Worm (Caenorhabditis elegans) whole organism, L2 larva: ENCODE measurements around the gene F47B8.2.

Experiments used
- C34F6.9 ChIP-seq: fragments of 150-350 bp; optimal IDR thresholded peaks from 2 replicates; lab custom pipeline; 2014; ENCODE audit warnings: missing biosample characterization, missing genetic modification characterization
- Y55F3AM.14 ChIP-seq: fragments of 200-800 bp; sonication (Bioruptor generic); optimal IDR thresholded peaks from 2 replicates; lab custom pipeline; 2018; ENCODE audit warnings: mild to moderate bottlenecking, missing genetic modification characterization, missing compliant biosample characterization
- ZK546.5 ChIP-seq: sonication (generic microtip); optimal IDR thresholded peaks from 2 replicates; lab custom pipeline; 2017; ENCODE audit warnings: missing biosample characterization, missing genetic modification characterization
- alr-1 ChIP-seq: fragments of 150-350 bp; optimal IDR thresholded peaks from 2 replicates; lab custom pipeline; 2014; ENCODE audit warnings: missing biosample characterization, missing genetic modification characterization
- aly-2 ChIP-seq: fragments of 150-350 bp; optimal IDR thresholded peaks from 2 replicates; lab custom pipeline; 2014; ENCODE audit warnings: missing biosample characterization, missing genetic modification characterization
- ama-1 ChIP-seq: fragments of 150-350 bp; optimal IDR thresholded peaks from 2 replicates; lab custom pipeline; 2018; ENCODE audit warnings: inconsistent platforms
- blmp-1 ChIP-seq: sonication (generic microtip); optimal IDR thresholded peaks from 2 replicates; lab custom pipeline; 2017; ENCODE audit warnings: missing genetic modification characterization, mild to moderate bottlenecking, missing compliant biosample characterization, antibody characterized with exemption, moderate library complexity; ENCODE audit not compliant: insufficient read depth
- ceh-16 ChIP-seq: fragments of 150-350 bp; optimal IDR thresholded peaks from 2 replicates; lab custom pipeline; 2014; ENCODE audit warnings: missing biosample characterization, missing genetic modification characterization
- ceh-82 ChIP-seq: fragments of 150-350 bp; optimal IDR thresholded peaks from 2 replicates; lab custom pipeline; 2014; ENCODE audit warnings: missing biosample characterization, missing genetic modification characterization
- egl-27 ChIP-seq: sonication (generic microtip); optimal IDR thresholded peaks from 3 replicates; lab custom pipeline; 2017; ENCODE audit warnings: missing biosample characterization, missing genetic modification reagents, missing genetic modification characterization
- elt-3 ChIP-seq: sonication (generic microtip); optimal IDR thresholded peaks from 2 replicates; lab custom pipeline; 2017; ENCODE audit warnings: missing biosample characterization, missing genetic modification characterization
- fos-1 ChIP-seq: fragments of 150-350 bp; optimal IDR thresholded peaks from 2 replicates; lab custom pipeline; 2014; ENCODE audit warnings: missing biosample characterization, missing genetic modification characterization
- gmeb-1 ChIP-seq: fragments of 150-350 bp; optimal IDR thresholded peaks from 2 replicates; lab custom pipeline; 2014; ENCODE audit warnings: missing biosample characterization, missing genetic modification characterization
- lin-13 ChIP-seq: fragments of 150-350 bp; optimal IDR thresholded peaks from 2 replicates; lab custom pipeline; 2014; ENCODE audit warnings: missing biosample characterization, missing genetic modification reagents, missing genetic modification characterization
- lin-39 ChIP-seq: fragments of 150-350 bp; optimal IDR thresholded peaks from 2 replicates; lab custom pipeline; 2014; ENCODE audit warnings: missing biosample characterization, missing genetic modification reagents, missing genetic modification characterization
- mab-5 ChIP-seq: fragments of 150-350 bp; optimal IDR thresholded peaks from 2 replicates; lab custom pipeline; 2014; ENCODE audit warnings: missing biosample characterization, missing genetic modification characterization
- mdl-1 ChIP-seq, 2 experiments: fragments of 150-350 bp in 1 of 2; sonication (generic microtip) in 1 of 2; optimal IDR thresholded peaks; 2 replicates each; lab custom pipeline; 2017; ENCODE audit warnings: missing biosample characterization in 2 of 2, missing genetic modification characterization in 2 of 2
- nhr-11 ChIP-seq: fragments of 150-350 bp; optimal IDR thresholded peaks from 2 replicates; lab custom pipeline; 2014; ENCODE audit warnings: missing biosample characterization, missing genetic modification characterization
- nhr-129 ChIP-seq: fragments of 150-350 bp; optimal IDR thresholded peaks from 2 replicates; lab custom pipeline; 2014; ENCODE audit warnings: missing biosample characterization, missing genetic modification characterization
- nhr-21 ChIP-seq: fragments of 150-350 bp; optimal IDR thresholded peaks from 2 replicates; lab custom pipeline; 2014; ENCODE audit warnings: missing biosample characterization, missing genetic modification characterization
- nhr-23 ChIP-seq: fragments of 150-350 bp; optimal IDR thresholded peaks from 2 replicates; lab custom pipeline; 2014; ENCODE audit warnings: missing biosample characterization, missing genetic modification reagents, missing genetic modification characterization
- nhr-237 ChIP-seq: fragments of 150-350 bp; optimal IDR thresholded peaks from 2 replicates; lab custom pipeline; 2014; ENCODE audit warnings: missing biosample characterization, missing genetic modification characterization
- nhr-25 ChIP-seq: fragments of 150-350 bp; sonication (generic microtip); optimal IDR thresholded peaks from 3 replicates; lab custom pipeline; 2014; ENCODE audit warnings: missing biosample characterization, missing genetic modification characterization
- nhr-77 ChIP-seq: fragments of 150-350 bp; optimal IDR thresholded peaks from 2 replicates; lab custom pipeline; 2014; ENCODE audit warnings: missing biosample characterization, missing genetic modification characterization
- peb-1 ChIP-seq: fragments of 150-350 bp; optimal IDR thresholded peaks from 2 replicates; lab custom pipeline; 2014; ENCODE audit warnings: missing biosample characterization, missing genetic modification characterization
- skn-1 ChIP-seq: sonication (generic microtip); optimal IDR thresholded peaks from 2 replicates; lab custom pipeline; 2017; ENCODE audit warnings: missing biosample characterization, missing genetic modification characterization
- sma-3 ChIP-seq: sonication (generic microtip); optimal IDR thresholded peaks from 2 replicates; lab custom pipeline; 2016; ENCODE audit warnings: missing genetic modification reagents, missing genetic modification characterization, missing compliant biosample characterization
- snpc-4 ChIP-seq: fragments of 150-350 bp; optimal IDR thresholded peaks from 2 replicates; lab custom pipeline; 2014; ENCODE audit warnings: missing biosample characterization, missing genetic modification characterization
- unc-39 ChIP-seq: fragments of 150-350 bp; optimal IDR thresholded peaks from 2 replicates; lab custom pipeline; 2014; ENCODE audit warnings: missing biosample characterization, missing genetic modification characterization
- unc-55 ChIP-seq: fragments of 150-350 bp; sonication (generic microtip); optimal IDR thresholded peaks from 3 replicates; lab custom pipeline; 2014; ENCODE audit warnings: missing biosample characterization, missing genetic modification reagents, missing genetic modification characterization
- unc-62 ChIP-seq: fragments of 150-350 bp; optimal IDR thresholded peaks from 2 replicates; lab custom pipeline; 2014; ENCODE audit warnings: missing biosample characterization, missing genetic modification reagents, missing genetic modification characterization
- ztf-1 ChIP-seq: fragments of 200-800 bp; sonication (Bioruptor generic); conservative IDR thresholded peaks from 2 replicates; pipeline ENCODE4 v1.3.6; 2022; ENCODE audit warnings: missing genetic modification characterization, missing compliant biosample characterization
- ztf-11 ChIP-seq: sonication (generic microtip); optimal IDR thresholded peaks from 2 replicates; lab custom pipeline; 2017; ENCODE audit warnings: missing biosample characterization, missing genetic modification characterization
- ztf-4 ChIP-seq: fragments of 150-350 bp; optimal IDR thresholded peaks from 2 replicates; lab custom pipeline; 2014; ENCODE audit warnings: missing biosample characterization, missing genetic modification characterization

Gene F47B8.2

ce11 chrV:14293667-14294194, 22.7 kb downstream of the F47B8.2 start, which contains the start of gene F14D7.2:
Gene F14D7.2 (minus strand): TSS chrV:14293717.
- TF ChIP-seq skn-1 (tag; lab: Kevin White, UChicago) (no peak), ztf-1 (no peak), gmeb-1 (tag; lab: Kevin White, UChicago) (no peak)

DNA sequence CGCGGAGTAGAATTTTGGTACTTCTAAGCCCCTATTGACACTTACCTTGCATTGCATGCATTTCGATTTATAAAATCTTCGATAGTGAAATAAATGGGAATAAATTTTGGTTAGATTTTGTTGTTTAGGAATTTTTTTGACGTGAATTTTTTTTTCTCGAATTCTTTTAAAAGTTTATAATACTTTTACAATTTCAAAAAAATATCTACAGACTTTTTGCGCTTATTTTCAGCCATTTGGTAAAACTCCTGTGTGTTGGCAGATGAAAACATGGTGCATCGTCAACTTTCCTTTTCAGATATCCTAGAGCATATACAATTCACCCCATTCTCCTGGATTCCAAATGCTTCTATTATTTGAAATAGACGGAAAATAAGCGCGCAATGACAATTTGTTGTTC, 25.8 kb downstream of the F47B8.2 start, which contains the start of gene F14D7.18:
Gene F14D7.18 (minus strand): TSS at position 101 of the 400 bp plus-strand sequence.
- TF ChIP-seq nhr-23 (tag; lab: Kevin White, UChicago): no peak
- TF ChIP-seq nhr-11: no peak
- TF ChIP-seq sma-3: no peak
- no peak for TF ChIP-seq nhr-237
- no peak for TF ChIP-seq blmp-1 (tag; lab: Kevin White, UChicago)
- TF ChIP-seq aly-2: no peak
- TF ChIP-seq nhr-77: no peak
- no peak for TF ChIP-seq lin-13 (GFP tag; lab: Kevin White, UChicago)
- no peak for TF ChIP-seq elt-3 (tag; lab: Kevin White, UChicago)
- TF ChIP-seq alr-1: no peak
- TF ChIP-seq gmeb-1 (tag; lab: Kevin White, UChicago): no peak
- TF ChIP-seq skn-1 (tag; lab: Kevin White, UChicago): no peak

- no peak for TF ChIP-seq unc-55 (GFP tag; lab: Kevin White, UChicago)
- no peak for TF ChIP-seq snpc-4
Observed at ce11 chrV:14289363-14289762, 27.1 kb downstream of the F47B8.2 start, which contains the start of gene F14D7.1. Gene F14D7.1 (minus strand): TSS chrV:14289463.

DNA sequence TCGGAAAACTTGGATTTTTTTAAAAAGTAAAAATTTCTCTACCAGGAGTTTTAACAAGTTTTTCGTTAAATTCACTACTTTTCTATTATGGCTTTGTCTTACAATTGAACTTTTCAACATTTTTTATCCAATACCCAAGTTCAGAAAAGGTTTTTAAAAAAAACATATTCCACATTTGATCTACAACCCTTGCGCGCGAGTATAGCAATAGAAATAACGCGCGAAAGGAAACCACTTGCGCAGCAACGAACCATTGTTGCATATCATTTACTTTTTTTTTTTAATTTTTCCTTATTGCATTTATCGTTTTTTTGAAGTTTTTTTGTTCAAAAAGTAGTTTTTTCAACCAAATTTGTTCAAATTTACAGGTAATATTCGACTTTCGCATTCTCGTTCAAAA, 30.6 kb downstream of the F47B8.2 start, which contains the start of gene F40G12.11:
Gene F40G12.11 (plus strand): TSS at position 369 of the 400 bp plus-strand sequence.
- TF ChIP-seq lin-39 (no peak), C34F6.9 (no peak), unc-62 (GFP tag; lab: Kevin White, UChicago) (no peak)

DNA sequence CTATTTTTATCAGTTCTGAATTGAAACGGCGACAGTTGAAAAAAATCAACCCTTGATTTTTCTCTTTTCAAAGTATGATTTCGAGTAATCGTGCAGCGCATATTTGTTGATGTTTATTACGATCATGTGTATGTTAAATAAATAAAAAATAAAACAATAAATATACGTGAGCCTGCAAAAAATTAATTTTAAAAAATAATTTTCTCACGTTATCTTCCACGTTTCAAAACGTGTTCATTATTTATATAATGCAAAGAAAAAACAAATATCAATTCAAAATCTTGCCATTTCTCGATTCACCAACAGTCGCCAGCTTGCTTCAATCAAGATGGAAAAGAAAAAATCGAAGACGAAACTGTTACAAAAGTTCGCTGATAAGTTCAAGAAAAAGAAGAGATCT, 33.2 kb downstream of the F47B8.2 start, which contains the start of gene F40G12.10:
Gene F40G12.10 (plus strand): TSS at position 301 of the 400 bp plus-strand sequence.
- TF ChIP-seq skn-1 (tag; lab: Kevin White, UChicago): no peak
- no peak for TF ChIP-seq unc-39

DNA sequence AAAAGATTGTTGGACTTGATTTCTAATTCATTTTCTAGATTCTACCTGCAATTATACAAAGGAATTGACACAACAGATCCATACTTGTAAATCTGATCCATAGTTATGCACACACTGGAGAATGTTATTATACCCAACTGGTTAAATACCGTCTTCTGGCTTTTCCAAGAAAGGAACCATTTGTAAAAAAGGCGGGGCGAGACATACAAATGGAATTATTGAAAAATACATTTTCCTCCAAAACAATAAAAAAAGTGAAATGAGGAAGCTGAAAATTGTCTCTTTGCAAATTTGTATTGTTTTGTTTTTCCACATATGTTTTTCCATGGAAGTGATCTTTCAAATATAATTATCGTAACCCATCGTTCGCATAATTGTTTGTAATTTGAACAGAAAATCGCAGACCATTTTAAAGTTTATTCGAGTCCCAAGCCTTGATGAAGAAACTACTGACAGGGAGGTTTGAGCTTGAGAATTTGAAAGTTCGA, 34.2 kb downstream of the F47B8.2 start, which contains the start of the genes srt-74 and F40G12.9:
Gene srt-74 (minus strand): TSS at position 101 of the 488 bp plus-strand sequence.
Gene F40G12.9 (plus strand): TSS at position 438 of the 488 bp plus-strand sequence.
- TF ChIP-seq egl-27 (tag; lab: Kevin White, UChicago): no peak
- TF ChIP-seq ceh-82 (tag; lab: Kevin White, UChicago): no peak
- no peak for TF ChIP-seq nhr-23 (tag; lab: Kevin White, UChicago)
- TF ChIP-seq ama-1 (lab: Kevin White, UChicago): no peak
- no peak for TF ChIP-seq ztf-1
- no peak for TF ChIP-seq Y55F3AM.14
- TF ChIP-seq ztf-4 (tag; lab: Kevin White, UChicago): no peak
- TF ChIP-seq nhr-21: no peak
- TF ChIP-seq nhr-129 (tag; lab: Kevin White, UChicago): no peak
- no peak for TF ChIP-seq lin-39
- no peak for TF ChIP-seq nhr-77
- TF ChIP-seq nhr-237: no peak
- no peak for TF ChIP-seq mab-5 (tag; lab: Kevin White, UChicago)
- no peak for TF ChIP-seq ceh-16
- TF ChIP-seq unc-62 (GFP tag; lab: Kevin White, UChicago): no peak
- no peak for TF ChIP-seq fos-1 (tag; lab: Kevin White, UChicago)
- no peak for TF ChIP-seq ZK546.5
- TF ChIP-seq ztf-11: no peak

DNA sequence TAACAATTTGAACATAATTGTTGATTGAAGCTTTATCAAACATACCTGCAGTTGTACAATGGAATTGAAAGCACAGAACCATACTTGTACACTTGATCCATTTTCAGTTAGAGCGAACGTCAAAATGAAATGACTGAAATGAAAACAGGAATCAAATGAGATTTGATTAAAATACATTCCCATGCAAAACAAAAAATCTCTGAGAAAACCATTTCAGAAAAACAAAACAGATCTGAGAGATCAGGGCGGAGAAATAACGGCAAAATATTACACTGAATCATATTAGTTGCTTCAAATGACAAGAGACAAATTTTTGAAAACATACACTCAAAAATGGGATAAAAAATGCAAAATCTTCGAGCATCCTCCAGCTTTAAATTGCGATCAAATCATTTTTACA, 36.6 kb downstream of the F47B8.2 start, which contains the start of gene srt-33:
Gene srt-33 (minus strand): TSS at position 101 of the 400 bp plus-strand sequence.
- no peak for TF ChIP-seq Y55F3AM.14
- TF ChIP-seq nhr-25 (tag; lab: Kevin White, UChicago): no peak
- no peak for TF ChIP-seq ceh-16
- no peak for TF ChIP-seq mdl-1 (tag; optimal IDR thresholded peaks at IDR 0.05; lab: Kevin White, UChicago)
- no peak for TF ChIP-seq peb-1 (tag; lab: Kevin White, UChicago)
